Fruit fly (Drosophila melanogaster) whole organism, prepupa: ENCODE data around the gene Naprt.

Experiments
- Blimp-1 ChIP-seq: fragments of 200-800 bp; sonication (Bioruptor generic); optimal IDR thresholded peaks from 3 replicates; lab custom pipeline; 2017; ENCODE audit warnings: missing biosample characterization, missing genetic modification characterization, mild to moderate bottlenecking, moderate library complexity, missing genetic modification reagents
- CG10631 ChIP-seq: fragments of 200-800 bp; sonication (Bioruptor generic); optimal IDR thresholded peaks from 2 replicates; lab custom pipeline; 2016; ENCODE audit warnings: missing biosample characterization, missing genetic modification characterization
- CG10669 ChIP-seq: fragments of 200-800 bp; sonication (Bioruptor generic); optimal IDR thresholded peaks from 3 replicates; lab custom pipeline; 2018; ENCODE audit warnings: missing biosample characterization, mild to moderate bottlenecking, missing genetic modification characterization, moderate library complexity
- CG11294 ChIP-seq: fragments of 200-800 bp; sonication (Bioruptor generic); IDR thresholded peaks from 2 replicates; pipeline ENCODE4 v1.3.6; 2022; ENCODE audit warnings: missing biosample characterization, missing genetic modification characterization
- CG11762 ChIP-seq: fragments of 200-800 bp; sonication (Bioruptor generic); optimal IDR thresholded peaks from 3 replicates; lab custom pipeline; 2016; ENCODE audit warnings: missing biosample characterization, missing genetic modification characterization; ENCODE audit not compliant: insufficient read depth
- CG11902 ChIP-seq: fragments of 200-800 bp; sonication (Bioruptor generic); optimal IDR thresholded peaks from 3 replicates; lab custom pipeline; 2016; ENCODE audit warnings: missing biosample characterization, missing genetic modification characterization
- CG15336 ChIP-seq: fragments of 200-800 bp; sonication (Bioruptor generic); IDR thresholded peaks from 2 replicates; pipeline ENCODE4 v1.3.6; 2022; ENCODE audit warnings: missing biosample characterization, missing genetic modification characterization
- CG1621 ChIP-seq: fragments of 200-800 bp; sonication (Bioruptor generic); optimal IDR thresholded peaks from 3 replicates; lab custom pipeline; 2018; ENCODE audit warnings: missing biosample characterization, mild to moderate bottlenecking, missing genetic modification characterization
- CG16779 ChIP-seq: fragments of 200-800 bp; sonication (Bioruptor generic); optimal IDR thresholded peaks from 3 replicates; lab custom pipeline; 2017; ENCODE audit warnings: missing biosample characterization, mild to moderate bottlenecking, missing genetic modification characterization
- CG3032 ChIP-seq: fragments of 200-800 bp; optimal IDR thresholded peaks from 2 replicates; lab custom pipeline; 2019; ENCODE audit warnings: missing biosample characterization, mild to moderate bottlenecking, missing genetic modification characterization, moderate library complexity
- CG31627 ChIP-seq: fragments of 200-800 bp; sonication (Bioruptor generic); optimal IDR thresholded peaks from 3 replicates; lab custom pipeline; 2016; ENCODE audit warnings: missing biosample characterization, missing genetic modification characterization
- CG34406 ChIP-seq: fragments of 200-800 bp; sonication (Bioruptor generic); optimal IDR thresholded peaks from 3 replicates; lab custom pipeline; 2016; ENCODE audit warnings: missing biosample characterization, missing genetic modification characterization
- CG3919 ChIP-seq: fragments of 200-800 bp; sonication (Bioruptor generic); optimal IDR thresholded peaks from 3 replicates; lab custom pipeline; 2016; ENCODE audit warnings: missing biosample characterization, missing genetic modification characterization
- CG6163 ChIP-seq: fragments of 200-800 bp; sonication (Bioruptor generic); IDR thresholded peaks from 3 replicates; pipeline ENCODE4 v1.3.6; 2022; ENCODE audit warnings: missing biosample characterization, missing genetic modification characterization
- CG6276 ChIP-seq: fragments of 200-800 bp; sonication (Bioruptor generic); optimal IDR thresholded peaks from 2 replicates; lab custom pipeline; 2017; ENCODE audit warnings: missing biosample characterization, mild to moderate bottlenecking, missing genetic modification characterization
- CG6792 ChIP-seq: fragments of 200-800 bp; sonication (Bioruptor generic); optimal IDR thresholded peaks from 3 replicates; lab custom pipeline; 2016; ENCODE audit warnings: missing biosample characterization, missing genetic modification characterization
- CG6808 ChIP-seq: fragments of 200-800 bp; sonication (Bioruptor generic); optimal IDR thresholded peaks from 3 replicates; lab custom pipeline; 2017; ENCODE audit warnings: missing biosample characterization, missing genetic modification characterization, mild to moderate bottlenecking, moderate library complexity, missing genetic modification reagents
- CG6854 ChIP-seq: fragments of 200-800 bp; sonication (Bioruptor generic); optimal IDR thresholded peaks from 2 replicates; lab custom pipeline; 2017; ENCODE audit warnings: missing biosample characterization, mild to moderate bottlenecking, missing genetic modification characterization
- CG7368 ChIP-seq: fragments of 200-800 bp; sonication (Bioruptor generic); optimal IDR thresholded peaks from 3 replicates; lab custom pipeline; 2016; ENCODE audit warnings: missing biosample characterization, missing genetic modification characterization
- CG8319 ChIP-seq: fragments of 200-800 bp; sonication (Bioruptor generic); optimal IDR thresholded peaks from 3 replicates; lab custom pipeline; 2016; ENCODE audit warnings: missing biosample characterization, missing genetic modification characterization
- CG8632 ChIP-seq: fragments of 200-800 bp; sonication (Bioruptor generic); optimal IDR thresholded peaks from 3 replicates; lab custom pipeline; 2016; ENCODE audit warnings: missing biosample characterization, missing genetic modification characterization
- CG9139 ChIP-seq: fragments of 200-800 bp; sonication (Bioruptor generic); optimal IDR thresholded peaks from 3 replicates; lab custom pipeline; 2017; ENCODE audit warnings: missing biosample characterization, mild to moderate bottlenecking, missing genetic modification characterization
- Eip75B ChIP-seq: fragments of 200-800 bp; sonication (Bioruptor generic); optimal IDR thresholded peaks from 3 replicates; lab custom pipeline; 2016; ENCODE audit warnings: missing biosample characterization, missing genetic modification characterization
- Eip78C ChIP-seq: fragments of 200-800 bp; sonication (Bioruptor generic); peaks from one replicate; lab custom pipeline; 2016; ENCODE audit warnings: missing biosample characterization, missing genetic modification characterization
- Eip93F ChIP-seq: fragments of 200-800 bp; sonication (Bioruptor generic); optimal IDR thresholded peaks from 2 replicates; lab custom pipeline; 2016; ENCODE audit warnings: missing biosample characterization, mild to moderate bottlenecking, missing genetic modification characterization
- Ets21C ChIP-seq: fragments of 200-800 bp; sonication (Bioruptor generic); optimal IDR thresholded peaks from 3 replicates; lab custom pipeline; 2016; ENCODE audit warnings: missing biosample characterization, missing genetic modification characterization
- Ets96B ChIP-seq: fragments of 200-800 bp; optimal IDR thresholded peaks from 2 replicates; lab custom pipeline; 2019; ENCODE audit warnings: missing biosample characterization, mild to moderate bottlenecking, missing genetic modification characterization, moderate library complexity
- Gug ChIP-seq: fragments of 200-800 bp; sonication (Bioruptor generic); IDR thresholded peaks from 2 replicates; pipeline ENCODE4 v1.3.6; 2022; ENCODE audit warnings: missing biosample characterization, missing genetic modification characterization
- Hr38 ChIP-seq: sonication (Bioruptor generic); optimal IDR thresholded peaks from 2 replicates; lab custom pipeline; 2016; ENCODE audit warnings: missing biosample characterization, missing genetic modification characterization
- Hr39 ChIP-seq: fragments of 200-800 bp; sonication (Bioruptor generic); optimal IDR thresholded peaks from 2 replicates; lab custom pipeline; 2016; ENCODE audit warnings: missing biosample characterization, missing genetic modification characterization
- Hr4 ChIP-seq: fragments of 200-800 bp; sonication (Bioruptor generic); optimal IDR thresholded peaks from 3 replicates; lab custom pipeline; 2016; ENCODE audit warnings: missing biosample characterization, missing genetic modification characterization
- Lpt ChIP-seq: fragments of 200-800 bp; sonication (Bioruptor generic); optimal IDR thresholded peaks from 3 replicates; lab custom pipeline; 2016; ENCODE audit warnings: missing biosample characterization, missing genetic modification characterization
- Met ChIP-seq: fragments of 200-800 bp; sonication (Bioruptor generic); optimal IDR thresholded peaks from 3 replicates; lab custom pipeline; 2016; ENCODE audit warnings: missing biosample characterization, missing genetic modification characterization
- Smox ChIP-seq: fragments of 200-800 bp; sonication (Bioruptor generic); optimal IDR thresholded peaks from 3 replicates; lab custom pipeline; 2016; ENCODE audit warnings: missing biosample characterization, missing genetic modification characterization
- Sox102F ChIP-seq: fragments of 200-800 bp; sonication (Bioruptor generic); optimal IDR thresholded peaks from 2 replicates; lab custom pipeline; 2016; ENCODE audit warnings: missing biosample characterization, mild to moderate bottlenecking, missing genetic modification characterization
- Sox15 ChIP-seq: fragments of 200-800 bp; sonication (Bioruptor generic); optimal IDR thresholded peaks from 3 replicates; lab custom pipeline; 2016; ENCODE audit warnings: missing biosample characterization, missing genetic modification characterization
- achi ChIP-seq: fragments of 200-800 bp; sonication (Bioruptor generic); optimal IDR thresholded peaks from 3 replicates; lab custom pipeline; 2016; ENCODE audit warnings: missing biosample characterization, missing genetic modification characterization
- acj6 ChIP-seq: fragments of 200-800 bp; sonication (Bioruptor generic); optimal IDR thresholded peaks from 3 replicates; lab custom pipeline; 2016; ENCODE audit warnings: missing biosample characterization, missing genetic modification characterization
- cyc ChIP-seq: fragments of 200-800 bp; sonication (Bioruptor generic); optimal IDR thresholded peaks from 3 replicates; lab custom pipeline; 2016; ENCODE audit warnings: missing biosample characterization, missing genetic modification characterization
- dsx ChIP-seq: fragments of 200-800 bp; optimal IDR thresholded peaks from 3 replicates; lab custom pipeline; 2019; ENCODE audit warnings: missing biosample characterization, mild to moderate bottlenecking, missing genetic modification characterization, moderate library complexity; ENCODE audit not compliant: poor library complexity, severe bottlenecking
- eg ChIP-seq: fragments of 200-800 bp; sonication (Bioruptor generic); IDR thresholded peaks from 3 replicates; pipeline ENCODE4 v1.3.6; 2022; ENCODE audit warnings: missing biosample characterization, missing genetic modification characterization
- esn ChIP-seq: fragments of 200-800 bp; sonication (Bioruptor generic); optimal IDR thresholded peaks from 2 replicates; lab custom pipeline; 2016; ENCODE audit warnings: missing biosample characterization, mild to moderate bottlenecking, missing genetic modification characterization, moderate library complexity
- fd59A ChIP-seq: fragments of 200-800 bp; sonication (Bioruptor generic); optimal IDR thresholded peaks from 2 replicates; lab custom pipeline; 2017; ENCODE audit warnings: missing biosample characterization, mild to moderate bottlenecking, missing genetic modification characterization, missing genetic modification reagents
- fd85E ChIP-seq: fragments of 200-800 bp; sonication (Bioruptor generic); optimal IDR thresholded peaks from 3 replicates; lab custom pipeline; 2016; ENCODE audit warnings: missing biosample characterization, missing genetic modification characterization
- lz ChIP-seq: fragments of 200-800 bp; sonication (Bioruptor generic); optimal IDR thresholded peaks from 3 replicates; lab custom pipeline; 2016; ENCODE audit warnings: missing biosample characterization, missing genetic modification characterization
- net ChIP-seq: fragments of 200-800 bp; sonication (Bioruptor generic); optimal IDR thresholded peaks from 3 replicates; lab custom pipeline; 2016; ENCODE audit warnings: missing biosample characterization, missing genetic modification characterization
- salr ChIP-seq, 2 experiments: fragments of 200-800 bp; sonication (Bioruptor generic); optimal IDR thresholded peaks; 3 replicates each; lab custom pipeline; 2016 to 2018; ENCODE audit warnings: missing biosample characterization in 2 of 2, missing genetic modification characterization in 2 of 2, mild to moderate bottlenecking in 1 of 2
- spab ChIP-seq: fragments of 200-800 bp; sonication (Bioruptor generic); optimal IDR thresholded peaks from 2 replicates; lab custom pipeline; 2017; ENCODE audit warnings: missing biosample characterization, mild to moderate bottlenecking, missing genetic modification characterization, missing genetic modification reagents
- ss ChIP-seq, 2 experiments: fragments of 200-800 bp; sonication (Bioruptor generic); optimal IDR thresholded peaks; 2 replicates in 1 of 2; 3 replicates in 1 of 2; lab custom pipeline; 2017 to 2018; ENCODE audit warnings: mild to moderate bottlenecking in 2 of 2, missing biosample characterization in 2 of 2, missing genetic modification characterization in 2 of 2, moderate library complexity in 1 of 2
- svp ChIP-seq: fragments of 200-800 bp; sonication (Bioruptor generic); peaks from one replicate; lab custom pipeline; 2016; ENCODE audit warnings: missing biosample characterization, missing genetic modification characterization
- topi ChIP-seq: fragments of 200-800 bp; sonication (Bioruptor generic); optimal IDR thresholded peaks from 3 replicates; lab custom pipeline; 2016; ENCODE audit warnings: missing biosample characterization, missing genetic modification characterization
- vri ChIP-seq: fragments of 200-800 bp; sonication (Bioruptor generic); optimal IDR thresholded peaks from 3 replicates; lab custom pipeline; 2016; ENCODE audit warnings: missing biosample characterization, mild to moderate bottlenecking, missing genetic modification characterization

The Naprt gene

dm6 chr2L:4211335-4211753, 13.5 kb upstream of the Naprt start:
- TF ChIP-seq CG34406 (GFP tag; lab: Kevin White, UChicago) = peak; percentile 62
- peak; percentile 42 for TF ChIP-seq CG16779 (tag; lab: Kevin White, UChicago)
- TF ChIP-seq CG6808 (GFP tag; lab: Kevin White, UChicago) = peak; percentile 87
- TF ChIP-seq CG11762 (GFP tag; lab: Kevin White, UChicago) = peak; percentile 75
- TF ChIP-seq CG3032 = peak; percentile 89
- TF ChIP-seq Blimp-1 = peak; percentile 28
- peak; percentile 86 for TF ChIP-seq Ets96B
- no peak for TF ChIP-seq CG15336 (GFP tag; lab: Robert Waterston, UW)
- TF ChIP-seq topi (GFP tag; lab: Kevin White, UChicago) = peak; percentile 64
- TF ChIP-seq CG11294 = no peak
- TF ChIP-seq Sox15 (GFP tag; lab: Kevin White, UChicago) = peak; percentile 15
- no peak for TF ChIP-seq Hr38 (GFP tag; lab: Kevin White, UChicago)
- peak; percentile 59 for TF ChIP-seq achi (GFP tag; lab: Kevin White, UChicago)
- TF ChIP-seq Hr39 (GFP tag; lab: Kevin White, UChicago) = no peak
- peak; percentile 76 for TF ChIP-seq CG6163
- TF ChIP-seq Ets21C (GFP tag; lab: Kevin White, UChicago) = peak; percentile 44
- peak; percentile 39 for TF ChIP-seq Smox (GFP tag; lab: Kevin White, UChicago)
- TF ChIP-seq CG31627 (GFP tag; lab: Kevin White, UChicago) = peak; percentile 28
- TF ChIP-seq Gug = no peak
- TF ChIP-seq lz (GFP tag; lab: Kevin White, UChicago) = no peak
- TF ChIP-seq CG10631 (GFP tag; lab: Kevin White, UChicago) = peak; percentile 47
- TF ChIP-seq vri (GFP tag; lab: Kevin White, UChicago) = no peak
- TF ChIP-seq esn (GFP tag; lab: Kevin White, UChicago) = no peak
- peak; percentile 46 for TF ChIP-seq CG8319 (GFP tag; lab: Kevin White, UChicago)
- TF ChIP-seq Sox102F = peak; percentile 53
- TF ChIP-seq ss (GFP tag; optimal IDR thresholded peaks at IDR 0.05; lab: Kevin White, UChicago) = peak; percentile 85 to 89
- TF ChIP-seq acj6 (GFP tag; lab: Kevin White, UChicago) = peak; percentile 72
- TF ChIP-seq Eip78C (GFP tag; lab: Kevin White, UChicago) = peak; percentile 81
- TF ChIP-seq CG10669 = peak; percentile 72
- peak; percentile 68 for TF ChIP-seq CG8632 (GFP tag; lab: Kevin White, UChicago)
- TF ChIP-seq CG9139 (GFP tag; lab: Kevin White, UChicago) = peak; percentile 73
- no peak for TF ChIP-seq CG6276 (GFP tag; lab: Kevin White, UChicago)
- no peak for TF ChIP-seq CG6854 (GFP tag; lab: Kevin White, UChicago)
- 0 out of 3 replicates have a peak, but pooled peaks have one; percentile 15 for TF ChIP-seq eg (GFP tag; lab: Robert Waterston, UW)
- peak; percentile 77 for TF ChIP-seq Eip75B (GFP tag; lab: Kevin White, UChicago)
- peak; percentile 50 for TF ChIP-seq CG1621
- TF ChIP-seq fd59A (GFP tag; lab: Kevin White, UChicago) = peak; percentile 56
- peak; percentile 21 for TF ChIP-seq CG11902
- peak; percentile 77 for TF ChIP-seq Met (GFP tag; lab: Kevin White, UChicago)
- no peak for TF ChIP-seq Lpt (GFP tag; lab: Kevin White, UChicago)
- TF ChIP-seq CG3919 (GFP tag; lab: Kevin White, UChicago) = peak; percentile 67
- TF ChIP-seq svp (GFP tag; lab: Kevin White, UChicago) = peak; percentile 83
- peak; percentile 37 for TF ChIP-seq net
- TF ChIP-seq CG7368 = peak; percentile 47
- TF ChIP-seq cyc = peak; percentile 54
- TF ChIP-seq Hr4 (GFP tag; lab: Kevin White, UChicago) = no peak
- peak; percentile 66 for TF ChIP-seq dsx (GFP tag; lab: Kevin White, UChicago)
- peak; percentile 68 for TF ChIP-seq spab (GFP tag; lab: Kevin White, UChicago)
- peak in 1 of 2 experiments; percentile 30 for TF ChIP-seq salr (GFP tag; optimal IDR thresholded peaks at IDR 0.05; lab: Kevin White, UChicago)
- no peak for TF ChIP-seq fd85E
- no peak for TF ChIP-seq Eip93F (GFP tag; lab: Kevin White, UChicago)
- TF ChIP-seq CG6792 (GFP tag; lab: Kevin White, UChicago) = peak; percentile 62
